Fruit fly (Drosophila melanogaster) whole organism, pupa: ENCODE results near the gene CG42258.
A peak's percentile ranks its signal among the peaks of the same experiment; 100 is the strongest.

ENCODE experiments used
- CG10348 ChIP-seq: fragments of 200-800 bp; sonication (Bioruptor generic); IDR thresholded peaks from 2 replicates; pipeline ENCODE4 v1.3.6; 2022; ENCODE audit warnings: missing biosample characterization, missing genetic modification characterization
- CG13204 ChIP-seq: fragments of 200-800 bp; sonication (Bioruptor generic); optimal IDR thresholded peaks from 2 replicates; lab custom pipeline; 2018; ENCODE audit warnings: missing biosample characterization, mild to moderate bottlenecking, missing genetic modification characterization, moderate library complexity
- CG14655 ChIP-seq: fragments of 200-800 bp; sonication (Bioruptor generic); optimal IDR thresholded peaks from 3 replicates; lab custom pipeline; 2017; ENCODE audit warnings: mild to moderate bottlenecking, missing biosample characterization, missing genetic modification reagents, missing genetic modification characterization
- CG15710 ChIP-seq: fragments of 200-800 bp; sonication (Bioruptor generic); optimal IDR thresholded peaks from 2 replicates; lab custom pipeline; 2018; ENCODE audit warnings: missing biosample characterization, mild to moderate bottlenecking, missing genetic modification characterization, moderate library complexity
- CG17806 ChIP-seq: fragments of 200-800 bp; sonication (Bioruptor generic); optimal IDR thresholded peaks from 2 replicates; lab custom pipeline; 2018; ENCODE audit warnings: missing biosample characterization, mild to moderate bottlenecking, missing genetic modification characterization, moderate library complexity
- CG32121 ChIP-seq: fragments of 200-800 bp; sonication (Bioruptor generic); IDR thresholded peaks from 2 replicates; pipeline ENCODE4 v1.3.6; 2022; ENCODE audit warnings: missing biosample characterization, missing genetic modification characterization
- CG34367 ChIP-seq: fragments of 200-800 bp; sonication (Bioruptor generic); optimal IDR thresholded peaks from 2 replicates; lab custom pipeline; 2018; ENCODE audit warnings: missing biosample characterization, mild to moderate bottlenecking, missing genetic modification characterization
- CG4496 ChIP-seq: fragments of 200-800 bp; sonication (Bioruptor generic); IDR thresholded peaks from 3 replicates; pipeline ENCODE4 v1.3.6; 2022; ENCODE audit warnings: missing biosample characterization, missing genetic modification characterization
- CG8159 ChIP-seq: fragments of 200-800 bp; sonication (Bioruptor generic); optimal IDR thresholded peaks from 3 replicates; lab custom pipeline; 2018; ENCODE audit warnings: missing biosample characterization, mild to moderate bottlenecking, missing genetic modification characterization, moderate library complexity
- CG8301 ChIP-seq: fragments of 200-800 bp; sonication (Bioruptor generic); optimal IDR thresholded peaks from 2 replicates; lab custom pipeline; 2018; ENCODE audit warnings: missing biosample characterization, mild to moderate bottlenecking, missing genetic modification characterization
- CG9948 ChIP-seq: fragments of 200-800 bp; sonication (Bioruptor generic); optimal IDR thresholded peaks from 2 replicates; lab custom pipeline; 2018; ENCODE audit warnings: missing biosample characterization, mild to moderate bottlenecking, missing genetic modification characterization, moderate library complexity
- D1 ChIP-seq: fragments of 200-800 bp; sonication (Bioruptor generic); optimal IDR thresholded peaks from 2 replicates; lab custom pipeline; 2018; ENCODE audit warnings: missing biosample characterization, mild to moderate bottlenecking, missing genetic modification characterization, moderate library complexity
- EcR ChIP-seq: fragments of 200-800 bp; sonication (Bioruptor generic); optimal IDR thresholded peaks from 3 replicates; lab custom pipeline; 2019; ENCODE audit warnings: missing biosample characterization, missing genetic modification characterization, mild to moderate bottlenecking, moderate library complexity, missing genetic modification reagents
- Ets98B ChIP-seq: fragments of 200-800 bp; sonication (Bioruptor generic); IDR thresholded peaks from 2 replicates; pipeline ENCODE4 v1.3.6; 2022; ENCODE audit warnings: missing biosample characterization, missing genetic modification characterization
- Pif1A ChIP-seq: fragments of 200-800 bp; sonication (Bioruptor generic); optimal IDR thresholded peaks from 3 replicates; lab custom pipeline; 2016; ENCODE audit warnings: missing biosample characterization, missing genetic modification characterization
- Pif1B ChIP-seq: fragments of 200-800 bp; sonication (Bioruptor generic); optimal IDR thresholded peaks from 3 replicates; lab custom pipeline; 2016; ENCODE audit warnings: missing biosample characterization, missing genetic modification characterization
- Snoo ChIP-seq: fragments of 200-800 bp; sonication (Bioruptor generic); optimal IDR thresholded peaks from 3 replicates; lab custom pipeline; 2017; ENCODE audit warnings: missing biosample characterization, mild to moderate bottlenecking, missing genetic modification characterization, inconsistent platforms
- fd96Ca ChIP-seq: fragments of 200-800 bp; sonication (Bioruptor generic); IDR thresholded peaks from 3 replicates; pipeline ENCODE4 v1.3.6; 2022; ENCODE audit warnings: missing biosample characterization, missing genetic modification characterization
- gl ChIP-seq: fragments of 200-800 bp; sonication (Bioruptor generic); optimal IDR thresholded peaks from 2 replicates; lab custom pipeline; 2018; ENCODE audit warnings: missing biosample characterization, mild to moderate bottlenecking, missing genetic modification characterization
- rn ChIP-seq: fragments of 200-800 bp; sonication (Bioruptor generic); IDR thresholded peaks from 2 replicates; pipeline ENCODE4 v1.3.6; 2022; ENCODE audit warnings: missing biosample characterization, missing genetic modification characterization

The CG42258 gene

dm6 chrX:12453704-12454103 lies 9.6 kb upstream of the CG42258 start:
- TF ChIP-seq CG9948 (tag; lab: Kevin White, UChicago), result no peak
- TF ChIP-seq, all 21 proteins: peak for 0

dm6 chrX:12454358-12454757 lies 9.0 kb upstream of the CG42258 start, which contains the start of gene CG15927:
Gene CG15927 (plus strand): TSS chrX:12454729.
- TF ChIP-seq CG13204 (no peak), CG8301 (tag; lab: Kevin White, UChicago) (peak; percentile 26), Ets98B (GFP tag; lab: Robert Waterston, UW) (no peak), CG34367 (tag; lab: Kevin White, UChicago) (no peak), Pif1A (GFP tag; lab: Kevin White, UChicago) (peak; percentile 40), CG14655 (GFP tag; lab: Kevin White, UChicago) (no peak), rn (GFP tag; lab: Robert Waterston, UW) (no peak), CG32121 (GFP tag; lab: Robert Waterston, UW) (peak; percentile 63), Snoo (tag; lab: Kevin White, UChicago) (no peak)

- TF ChIP-seq D1 (tag; lab: Kevin White, UChicago) (no peak), CG14655 (GFP tag; lab: Kevin White, UChicago) (no peak), fd96Ca (GFP tag; lab: Robert Waterston, UW) (no peak), Pif1B (no peak), CG13204 (no peak)
Observed at dm6 chrX:12455891-12456290, 7.4 kb upstream of the CG42258 start.

- no peak for TF ChIP-seq CG10348 (GFP tag; lab: Robert Waterston, UW)
- no peak for TF ChIP-seq D1 (tag; lab: Kevin White, UChicago)
- no peak for TF ChIP-seq CG17806 (tag; lab: Kevin White, UChicago)
- no peak for TF ChIP-seq CG8301 (tag; lab: Kevin White, UChicago)
- TF ChIP-seq gl (tag; lab: Kevin White, UChicago), result no peak
- no peak for TF ChIP-seq CG14655 (GFP tag; lab: Kevin White, UChicago)
- no peak for TF ChIP-seq CG13204
- TF ChIP-seq fd96Ca (GFP tag; lab: Robert Waterston, UW), result no peak
- no peak for TF ChIP-seq rn (GFP tag; lab: Robert Waterston, UW)
- TF ChIP-seq EcR (GFP tag; lab: Kevin White, UChicago), result no peak
- no peak for TF ChIP-seq Ets98B (GFP tag; lab: Robert Waterston, UW)
- no peak for TF ChIP-seq Snoo (tag; lab: Kevin White, UChicago)
- no peak for TF ChIP-seq CG32121 (GFP tag; lab: Robert Waterston, UW)
- no peak for TF ChIP-seq CG9948 (tag; lab: Kevin White, UChicago)
- no peak for TF ChIP-seq Pif1A (GFP tag; lab: Kevin White, UChicago)
Observed at dm6 chrX:12457713-12458233, 5.6 kb upstream of the CG42258 start, which contains the start of gene CG15731. Gene CG15731 (minus strand): TSS chrX:12457763.

- no peak for TF ChIP-seq CG17806 (tag; lab: Kevin White, UChicago)
- TF ChIP-seq D1 (tag; lab: Kevin White, UChicago), result peak; percentile 6
Observed at dm6 chrX:12462216-12462615, 1.1 kb upstream of the CG42258 start.

- TF ChIP-seq CG9948 (tag; lab: Kevin White, UChicago) (no peak), EcR (GFP tag; lab: Kevin White, UChicago) (peak; percentile 54), gl (tag; lab: Kevin White, UChicago) (no peak)
Observed at dm6 chrX:12463560-12463959, 232 bp downstream of the CG42258 start.

- no peak for TF ChIP-seq Ets98B (GFP tag; lab: Robert Waterston, UW)
- TF ChIP-seq CG9948 (tag; lab: Kevin White, UChicago), result no peak
- TF ChIP-seq CG34367 (tag; lab: Kevin White, UChicago), result no peak
- TF ChIP-seq CG8159 (tag; lab: Kevin White, UChicago), result no peak
- no peak for TF ChIP-seq CG15710 (tag; lab: Kevin White, UChicago)
- TF ChIP-seq CG4496 (GFP tag; lab: Robert Waterston, UW), result no peak
- no peak for TF ChIP-seq Pif1A (GFP tag; lab: Kevin White, UChicago)
Observed at dm6 chrX:12465316-12465715, 2.0 kb downstream of the CG42258 start.

- TF ChIP-seq fd96Ca (GFP tag; lab: Robert Waterston, UW), result no peak
- TF ChIP-seq Pif1A (GFP tag; lab: Kevin White, UChicago), result no peak
- no peak for TF ChIP-seq CG34367 (tag; lab: Kevin White, UChicago)
Observed at dm6 chrX:12466541-12467240, 3.4 kb downstream of the CG42258 start.
